Worm (Caenorhabditis elegans) whole organism, L1 larva: ENCODE measurements around the gene Y57A10B.7.

Experiments
- C34B4.2 ChIP-seq: sonication (generic microtip); optimal IDR thresholded peaks from 2 replicates; lab custom pipeline; 2017; ENCODE audit warnings: mild to moderate bottlenecking, missing genetic modification characterization, missing compliant biosample characterization
- Y116A8C.19 ChIP-seq: sonication (generic microtip); optimal IDR thresholded peaks from 2 replicates; lab custom pipeline; 2016; ENCODE audit warnings: missing compliant biosample characterization, missing genetic modification characterization, borderline replicate concordance
- ceh-8 ChIP-seq: fragments of 200-800 bp; sonication (Bioruptor generic); optimal IDR thresholded peaks from 2 replicates; lab custom pipeline; 2018; ENCODE audit warnings: mild to moderate bottlenecking, missing genetic modification characterization, moderate library complexity, missing compliant biosample characterization
- ceh-82 ChIP-seq, 3 experiments: fragments of 150-350 bp in 1 of 3; sonication (generic microtip) in 2 of 3; optimal IDR thresholded peaks; 2 replicates each; lab custom pipeline; 2014 to 2017; ENCODE audit warnings: missing biosample characterization in 3 of 3, missing genetic modification characterization in 3 of 3
- ceh-88 ChIP-seq: fragments of 200-800 bp; sonication (Bioruptor generic); IDR thresholded peaks from 2 replicates; pipeline ENCODE4 v1.3.6; 2022; ENCODE audit warnings: missing genetic modification characterization, missing compliant biosample characterization
- ces-1 ChIP-seq: fragments of 150-350 bp; optimal IDR thresholded peaks from 2 replicates; lab custom pipeline; 2014; ENCODE audit warnings: missing biosample characterization, missing genetic modification reagents, missing genetic modification characterization
- dpl-1 ChIP-seq, 3 experiments: fragments of 150-350 bp in 2 of 3; sonication (generic microtip) in 1 of 3; optimal IDR thresholded peaks; 2 replicates each; lab custom pipeline; 2014 to 2017; ENCODE audit warnings: missing biosample characterization in 3 of 3, missing genetic modification characterization in 3 of 3, missing genetic modification reagents in 3 of 3
- dsc-1 ChIP-seq: sonication (generic microtip); optimal IDR thresholded peaks from 2 replicates; lab custom pipeline; 2016; ENCODE audit warnings: mild to moderate bottlenecking, missing genetic modification characterization, missing compliant biosample characterization
- efl-1 ChIP-seq, 4 experiments: fragments of 150-350 bp; optimal IDR thresholded peaks in 3 of 4; peaks in 1 of 4; 1 replicate in 1 of 4; 2 replicates in 3 of 4; lab custom pipeline; 2014; ENCODE audit warnings: missing biosample characterization in 2 of 4, missing genetic modification characterization in 2 of 4, missing genetic modification reagents in 2 of 4
- egl-13 ChIP-seq: sonication (generic microtip); optimal IDR thresholded peaks from 2 replicates; lab custom pipeline; 2016; ENCODE audit warnings: missing genotype, missing genetic modification reagents, missing genetic modification characterization, missing compliant biosample characterization
- fkh-10 ChIP-seq: sonication (generic microtip); optimal IDR thresholded peaks from 2 replicates; lab custom pipeline; 2017; ENCODE audit warnings: missing biosample characterization, missing genetic modification reagents, missing genetic modification characterization
- fkh-4 ChIP-seq: sonication (generic microtip); optimal IDR thresholded peaks from 2 replicates; lab custom pipeline; 2016; ENCODE audit warnings: missing compliant biosample characterization, missing genetic modification characterization, borderline replicate concordance
- fkh-8 ChIP-seq: sonication (generic microtip); optimal IDR thresholded peaks from 2 replicates; lab custom pipeline; 2016; ENCODE audit warnings: mild to moderate bottlenecking, missing genetic modification characterization, missing compliant biosample characterization
- hlh-17 ChIP-seq: fragments of 200-800 bp; sonication (Bioruptor generic); optimal IDR thresholded peaks from 2 replicates; lab custom pipeline; 2018; ENCODE audit warnings: missing genetic modification characterization, mild to moderate bottlenecking, missing compliant biosample characterization, moderate library complexity, borderline replicate concordance
- hlh-4 ChIP-seq: sonication (generic microtip); optimal IDR thresholded peaks from 2 replicates; lab custom pipeline; 2016; ENCODE audit warnings: mild to moderate bottlenecking, missing genetic modification characterization, missing compliant biosample characterization
- isw-1 ChIP-seq: fragments of 200-800 bp; sonication (Bioruptor generic); IDR thresholded peaks from 2 replicates; pipeline ENCODE4 v1.3.6; 2022; ENCODE audit warnings: missing genetic modification characterization, missing compliant biosample characterization
- jun-1 ChIP-seq: fragments of 150-350 bp; optimal IDR thresholded peaks from 2 replicates; lab custom pipeline; 2014; ENCODE audit warnings: missing biosample characterization, missing genetic modification reagents, missing genetic modification characterization
- lin-13 ChIP-seq: fragments of 150-350 bp; optimal IDR thresholded peaks from 2 replicates; lab custom pipeline; 2014; ENCODE audit warnings: missing biosample characterization, missing genetic modification reagents, missing genetic modification characterization
- lin-14 ChIP-seq: fragments of 200-800 bp; sonication (Bioruptor generic); optimal IDR thresholded peaks from 2 replicates; lab custom pipeline; 2018; ENCODE audit warnings: mild to moderate bottlenecking, missing genetic modification characterization, moderate library complexity, missing compliant biosample characterization
- lin-35 ChIP-seq, 2 experiments: fragments of 150-350 bp; optimal IDR thresholded peaks; 2 replicates each; lab custom pipeline; 2014; ENCODE audit warnings: missing biosample characterization in 2 of 2, missing genetic modification characterization in 2 of 2, missing genetic modification reagents in 2 of 2
- lir-3 ChIP-seq: sonication (generic microtip); optimal IDR thresholded peaks from 2 replicates; lab custom pipeline; 2016; ENCODE audit warnings: mild to moderate bottlenecking, missing genetic modification characterization, moderate library complexity, missing compliant biosample characterization; ENCODE audit not compliant: poor library complexity
- lsy-2 ChIP-seq, 2 experiments: fragments of 150-350 bp; optimal IDR thresholded peaks; 2 replicates each; lab custom pipeline; 2014; ENCODE audit warnings: missing biosample characterization in 2 of 2, missing genetic modification characterization in 2 of 2
- nhr-19 ChIP-seq: fragments of 200-800 bp; sonication (Bioruptor generic); conservative IDR thresholded peaks from 2 replicates; pipeline ENCODE4 v1.3.6; 2022; ENCODE audit warnings: missing genetic modification characterization, missing compliant biosample characterization
- nhr-20 ChIP-seq: sonication (generic microtip); optimal IDR thresholded peaks from 2 replicates; lab custom pipeline; 2016; ENCODE audit warnings: mild to moderate bottlenecking, missing genetic modification characterization, missing compliant biosample characterization
- nhr-47 ChIP-seq: sonication (generic microtip); optimal IDR thresholded peaks from 2 replicates; lab custom pipeline; 2016; ENCODE audit warnings: mild to moderate bottlenecking, missing genetic modification characterization, moderate library complexity, missing compliant biosample characterization
- nhr-71 ChIP-seq: sonication (generic microtip); optimal IDR thresholded peaks from 2 replicates; lab custom pipeline; 2016; ENCODE audit warnings: mild to moderate bottlenecking, missing genetic modification characterization, moderate library complexity, missing compliant biosample characterization
- nhr-85 ChIP-seq: sonication (generic microtip); peaks from one replicate; lab custom pipeline; 2016; ENCODE audit warnings: missing genetic modification characterization, inconsistent platforms, missing compliant biosample characterization
- nhr-90 ChIP-seq: sonication (generic microtip); optimal IDR thresholded peaks from 2 replicates; lab custom pipeline; 2016; ENCODE audit warnings: mild to moderate bottlenecking, missing genetic modification characterization, missing compliant biosample characterization; ENCODE audit not compliant: poor library complexity
- rnt-1 ChIP-seq: sonication (generic microtip); optimal IDR thresholded peaks from 2 replicates; lab custom pipeline; 2016; ENCODE audit warnings: mild to moderate bottlenecking, missing genetic modification characterization, moderate library complexity, missing compliant biosample characterization
- skn-1 ChIP-seq: fragments of 150-350 bp; optimal IDR thresholded peaks from 2 replicates; lab custom pipeline; 2014; ENCODE audit warnings: missing biosample characterization, missing genetic modification characterization
- snpc-4 ChIP-seq: fragments of 150-350 bp; optimal IDR thresholded peaks from 2 replicates; lab custom pipeline; 2014; ENCODE audit warnings: missing biosample characterization, missing genetic modification characterization
- snu-23 ChIP-seq: sonication (generic microtip); optimal IDR thresholded peaks from 2 replicates; lab custom pipeline; 2016; ENCODE audit warnings: missing genetic modification characterization, missing compliant biosample characterization
- sox-4 ChIP-seq: sonication (generic microtip); optimal IDR thresholded peaks from 2 replicates; lab custom pipeline; 2016; ENCODE audit warnings: missing genetic modification characterization, missing compliant biosample characterization
- sup-37 ChIP-seq: fragments of 200-800 bp; sonication (Bioruptor generic); optimal IDR thresholded peaks from 2 replicates; lab custom pipeline; 2018; ENCODE audit warnings: mild to moderate bottlenecking, missing genetic modification characterization, missing compliant biosample characterization
- swsn-7 ChIP-seq: sonication (generic microtip); optimal IDR thresholded peaks from 2 replicates; lab custom pipeline; 2016; ENCODE audit warnings: missing genetic modification characterization, missing compliant biosample characterization
- unc-62 ChIP-seq: fragments of 150-350 bp; optimal IDR thresholded peaks from 2 replicates; lab custom pipeline; 2014; ENCODE audit warnings: missing biosample characterization, missing genetic modification reagents, missing genetic modification characterization
- unc-86 ChIP-seq: sonication (generic microtip); optimal IDR thresholded peaks from 2 replicates; lab custom pipeline; 2016; ENCODE audit warnings: missing genetic modification characterization, missing compliant biosample characterization
- zag-1 ChIP-seq: fragments of 150-350 bp; optimal IDR thresholded peaks from 2 replicates; lab custom pipeline; 2014; ENCODE audit warnings: missing biosample characterization, missing genetic modification characterization

Gene Y57A10B.7

DNA sequence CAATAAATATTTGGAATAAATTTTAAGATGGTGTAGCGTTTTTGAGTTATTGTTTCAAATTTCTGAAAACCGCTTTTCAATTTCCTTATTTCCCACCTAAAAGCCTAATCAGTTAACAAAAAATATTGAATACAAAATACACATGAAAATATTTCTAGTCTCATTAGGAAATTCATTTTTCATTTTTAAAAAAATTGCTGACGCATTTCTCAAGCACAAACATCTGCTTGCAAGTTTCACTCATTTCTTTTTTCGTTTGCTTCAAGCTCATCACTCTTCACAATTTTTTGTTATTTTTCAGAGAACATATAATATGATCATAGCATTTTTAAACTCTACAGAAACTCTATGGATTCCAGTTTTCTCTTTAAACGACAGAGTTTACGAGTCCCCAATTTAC, 5.6 kb downstream of the Y57A10B.7 start, which contains the start of gene sre-41:
Gene sre-41 (plus strand): TSS at position 301 of the 400 bp plus-strand sequence.
- TF ChIP-seq skn-1 (no peak), nhr-20 (tag; lab: Kevin White, UChicago) (no peak), dsc-1 (no peak), nhr-47 (tag; lab: Kevin White, UChicago) (no peak), sox-4 (no peak), unc-62 (GFP tag; lab: Kevin White, UChicago) (no peak), efl-1 (optimal IDR thresholded peaks at IDR 0.05; lab: Kevin White, UChicago) (no peak), efl-1 (GFP tag; optimal IDR thresholded peaks at IDR 0.05 in 1 of 2; lab: Kevin White, UChicago) (no peak), unc-86 (tag; lab: Kevin White, UChicago) (no peak), ceh-88 (GFP tag; lab: Robert Waterston, UW) (no peak), jun-1 (tag; lab: Kevin White, UChicago) (no peak), lir-3 (tag; lab: Kevin White, UChicago) (no peak)

DNA sequence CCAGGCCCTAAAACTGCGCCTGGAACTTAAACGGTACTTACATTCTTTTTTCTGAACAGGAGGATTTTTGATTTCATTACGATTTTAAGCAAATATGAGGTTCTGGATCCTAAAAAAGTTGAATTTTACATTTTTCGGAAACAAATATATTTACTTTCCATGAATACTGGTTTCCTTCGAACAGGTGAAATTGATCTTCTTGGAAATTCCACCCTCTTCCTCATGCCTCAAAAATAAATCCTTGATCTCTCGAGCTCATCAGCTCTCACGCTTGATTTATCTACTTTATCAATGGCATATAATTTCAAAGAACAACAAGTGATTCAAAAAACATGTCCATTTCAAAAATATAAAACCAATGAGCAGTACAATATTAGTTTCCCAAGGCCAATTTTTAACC, 6.1 kb downstream of the Y57A10B.7 start:
- TF ChIP-seq nhr-71 (tag; lab: Kevin White, UChicago) (peak; percentile 41), sox-4 (peak; percentile 5), ces-1 (GFP tag; lab: Kevin White, UChicago) (no peak), lir-3 (tag; lab: Kevin White, UChicago) (no peak), fkh-8 (tag; lab: Kevin White, UChicago) (peak; percentile 36), sup-37 (no peak), zag-1 (no peak), hlh-4 (tag; lab: Kevin White, UChicago) (peak; percentile 100), dpl-1 (GFP tag; optimal IDR thresholded peaks at IDR 0.05; lab: Kevin White, UChicago) (no peak), nhr-47 (tag; lab: Kevin White, UChicago) (peak; percentile 25), nhr-85 (tag; lab: Kevin White, UChicago) (peak; percentile 10)

ce11 chrII:12386781-12387180, 6.8 kb downstream of the Y57A10B.7 start, which contains the start of gene sre-42:
sre-42 (minus strand) TSS chrII:12386881.
- peak; percentile 39 for TF ChIP-seq hlh-4 (tag; lab: Kevin White, UChicago)
- no peak for TF ChIP-seq fkh-4 (tag; lab: Kevin White, UChicago)
- TF ChIP-seq nhr-71 (tag; lab: Kevin White, UChicago), result peak; percentile 3

- peak; percentile 41 for TF ChIP-seq nhr-85 (tag; lab: Kevin White, UChicago)
- TF ChIP-seq snpc-4 (tag; lab: Kevin White, UChicago), result peak; percentile 53
- TF ChIP-seq Y116A8C.19 (tag; lab: Kevin White, UChicago), result no peak
Observed at ce11 chrII:12385815-12386214, 7.8 kb downstream of the Y57A10B.7 start.

- TF ChIP-seq snpc-4 (tag; lab: Kevin White, UChicago) (peak; percentile 92), nhr-19 (GFP tag; lab: Robert Waterston, UW) (peak; percentile 35), snu-23 (GFP tag; lab: Kevin White, UChicago) (peak; percentile 5), hlh-17 (GFP tag; lab: Kevin White, UChicago) (no peak), fkh-10 (GFP tag; lab: Kevin White, UChicago) (peak; percentile 14), isw-1 (peak; percentile 1; the same call in 1 of the 2 replicates), unc-86 (tag; lab: Kevin White, UChicago) (peak; percentile 68), C34B4.2 (tag; lab: Kevin White, UChicago) (no peak), rnt-1 (tag; lab: Kevin White, UChicago) (peak; percentile 77), nhr-90 (no peak), lsy-2 (tag; optimal IDR thresholded peaks at IDR 0.05; lab: Kevin White, UChicago) (peak; percentile 0 to 12), swsn-7 (peak; percentile 34), lin-35 (GFP tag; optimal IDR thresholded peaks at IDR 0.05; lab: Kevin White, UChicago) (peak in 1 of 2 experiments; percentile 30), dsc-1 (peak; percentile 35), lin-14 (GFP tag; lab: Kevin White, UChicago) (peak; percentile 85), nhr-85 (tag; lab: Kevin White, UChicago) (peak; percentile 8), efl-1 (optimal IDR thresholded peaks at IDR 0.05; lab: Kevin White, UChicago) (peak; percentile 36 to 37), efl-1 (GFP tag; optimal IDR thresholded peaks at IDR 0.05 in 1 of 2; lab: Kevin White, UChicago) (peak in 1 of 2 experiments; percentile 53), lin-13 (peak; percentile 59), ceh-8 (GFP tag; lab: Kevin White, UChicago) (no peak), egl-13 (tag; lab: Kevin White, UChicago) (peak; percentile 72), ceh-82 (tag; optimal IDR thresholded peaks at IDR 0.05; lab: Kevin White, UChicago) (peak in 1 of 3 experiments; percentile 56), nhr-47 (tag; lab: Kevin White, UChicago) (peak; percentile 69), fkh-8 (tag; lab: Kevin White, UChicago) (peak; percentile 81)
Observed at ce11 chrII:12382625-12383562, 10.7 kb downstream of the Y57A10B.7 start, which contains the start of gene btb-14. btb-14 (plus strand) TSS chrII:12383463.
